Worm (Caenorhabditis elegans): ENCODE results near the gene kel-10.

The kel-10 gene

ce11 chrIII:10096525-10096972, 4.7 kb downstream of the kel-10 start (continued):
- TF ChIP-seq sox-2 (GFP tag; IDR thresholded peaks at IDR 0.05) (no peak; the same call in 1 of the 2 replicates), T23F11.4 (GFP tag; optimal IDR thresholded peaks at IDR 0.05) (no peak), ceh-34 (tag; optimal IDR thresholded peaks at IDR 0.05) (peak; percentile 86), fkh-10 (GFP tag; optimal IDR thresholded peaks at IDR 0.05) (no peak), ceh-45 (GFP tag; IDR thresholded peaks at IDR 0.05) (no peak), zip-5 (tag; optimal IDR thresholded peaks at IDR 0.05) (no peak), npax-4 (tag; optimal IDR thresholded peaks at IDR 0.05) (no peak), pha-4 (tag; optimal IDR thresholded peaks at IDR 0.05) (no peak), ahr-1 (tag; optimal IDR thresholded peaks at IDR 0.05) (no peak), C38D4.7 (GFP tag; optimal IDR thresholded peaks at IDR 0.05) (no peak), ceh-19 (GFP tag; optimal IDR thresholded peaks at IDR 0.05) (peak; percentile 26), pag-3 (tag; optimal IDR thresholded peaks at IDR 0.05; ENCODE audit: borderline replicate concordance) (no peak), sox-4 (tag; optimal IDR thresholded peaks at IDR 0.05) (no peak), hlh-15 (tag; optimal IDR thresholded peaks at IDR 0.05) (no peak), nhr-232 (tag; optimal IDR thresholded peaks at IDR 0.05) (no peak), unc-42 (tag; optimal IDR thresholded peaks at IDR 0.05) (peak; percentile 64), fax-1 (tag; optimal IDR thresholded peaks at IDR 0.05) (no peak), lim-6 (tag; optimal IDR thresholded peaks at IDR 0.05) (no peak), rnt-1 (tag; optimal IDR thresholded peaks at IDR 0.05) (peak; percentile 63), madf-2 (tag; optimal IDR thresholded peaks at IDR 0.05) (no peak), dve-1 (tag; optimal IDR thresholded peaks at IDR 0.05) (peak; percentile 63), pqm-1 (tag; optimal IDR thresholded peaks at IDR 0.05) (no peak), ceh-6 (GFP tag; optimal IDR thresholded peaks at IDR 0.05) (no peak), ceh-22 (tag; optimal IDR thresholded peaks at IDR 0.05) (no peak), eyg-1 (tag; optimal IDR thresholded peaks at IDR 0.05) (no peak), pha-2 (tag; optimal IDR thresholded peaks at IDR 0.05) (no peak), C08G9.2 (tag; optimal IDR thresholded peaks at IDR 0.05) (peak; percentile 53), sdc-2 (tag; optimal IDR thresholded peaks at IDR 0.05) (peak; percentile 46), K02D7.2 (tag; optimal IDR thresholded peaks at IDR 0.05) (no peak), unc-3 (GFP tag; conservative IDR thresholded peaks at IDR 0.05) (no peak), unc-3 (tag; optimal IDR thresholded peaks at IDR 0.05) (no peak), fkh-6 (tag; optimal IDR thresholded peaks at IDR 0.05) (no peak), ceh-2 (tag; optimal IDR thresholded peaks at IDR 0.05) (peak; percentile 78), K09A11.1 (tag; optimal IDR thresholded peaks at IDR 0.05; ENCODE audit: insufficient read depth) (peak; percentile 59), nfya-1 (tag; optimal IDR thresholded peaks at IDR 0.05) (peak; percentile 98), ceh-30 (tag; optimal IDR thresholded peaks at IDR 0.05) (no peak), pax-1 (tag; optimal IDR thresholded peaks at IDR 0.05) (peak; percentile 25), ceh-9 (tag; optimal IDR thresholded peaks at IDR 0.05) (no peak), hlh-6 (tag; optimal IDR thresholded peaks at IDR 0.05) (no peak), che-1 (tag; optimal IDR thresholded peaks at IDR 0.05) (no peak), ceh-18 (tag; optimal IDR thresholded peaks at IDR 0.05) (peak; percentile 78), unc-55 (GFP tag; optimal IDR thresholded peaks at IDR 0.05) (peak; percentile 93), ztf-16 (tag; optimal IDR thresholded peaks at IDR 0.05) (peak; percentile 18)

- no peak for TF ChIP-seq K02D7.2 (tag; optimal IDR thresholded peaks at IDR 0.05)
- TF ChIP-seq C38D4.7 (GFP tag; optimal IDR thresholded peaks at IDR 0.05) = no peak
- TF ChIP-seq pha-2 (tag; optimal IDR thresholded peaks at IDR 0.05) = no peak
- TF ChIP-seq ceh-18 (tag; optimal IDR thresholded peaks at IDR 0.05) = no peak
- no peak for TF ChIP-seq lin-11 (tag; optimal IDR thresholded peaks at IDR 0.05)
- no peak for TF ChIP-seq T23F11.4 (GFP tag; optimal IDR thresholded peaks at IDR 0.05)
- TF ChIP-seq pros-1 (tag; optimal IDR thresholded peaks at IDR 0.05) = no peak
- TF ChIP-seq hlh-15 (tag; optimal IDR thresholded peaks at IDR 0.05) = no peak
- TF ChIP-seq unc-86 (tag; optimal IDR thresholded peaks at IDR 0.05) = no peak
- no peak for TF ChIP-seq F13H6.1 (tag; optimal IDR thresholded peaks at IDR 0.05)
- no peak for TF ChIP-seq ceh-48 (tag; optimal IDR thresholded peaks at IDR 0.05)
These were observed 5.9 kb downstream of the kel-10 start for ce11 chrIII:10095377-10095776.
